Worm (Caenorhabditis elegans) whole organism, L1 larva: Measurements from ENCODE around the gene gos-28.

Source experiments
- C04F5.9 ChIP-seq: sonication (generic microtip); optimal IDR thresholded peaks from 2 replicates; lab custom pipeline; 2016; ENCODE audit warnings: missing genetic modification characterization, missing compliant biosample characterization
- C16A3.4 ChIP-seq: fragments of 150-350 bp; optimal IDR thresholded peaks from 2 replicates; lab custom pipeline; 2014; ENCODE audit warnings: missing biosample characterization, missing genetic modification characterization
- C34B4.2 ChIP-seq: sonication (generic microtip); optimal IDR thresholded peaks from 2 replicates; lab custom pipeline; 2017; ENCODE audit warnings: mild to moderate bottlenecking, missing genetic modification characterization, missing compliant biosample characterization
- aha-1 ChIP-seq: fragments of 150-350 bp; optimal IDR thresholded peaks from 2 replicates; lab custom pipeline; 2014; ENCODE audit warnings: missing biosample characterization, missing genetic modification characterization
- aly-2 ChIP-seq: fragments of 150-350 bp; optimal IDR thresholded peaks from 2 replicates; lab custom pipeline; 2014; ENCODE audit warnings: missing biosample characterization, missing genetic modification characterization
- ama-1 ChIP-seq: fragments of 150-350 bp; optimal IDR thresholded peaks from 2 replicates; lab custom pipeline; 2014
- ceh-8 ChIP-seq: fragments of 200-800 bp; sonication (Bioruptor generic); optimal IDR thresholded peaks from 2 replicates; lab custom pipeline; 2018; ENCODE audit warnings: mild to moderate bottlenecking, missing genetic modification characterization, moderate library complexity, missing compliant biosample characterization
- ceh-82 ChIP-seq, 3 experiments: fragments of 150-350 bp in 1 of 3; sonication (generic microtip) in 2 of 3; optimal IDR thresholded peaks; 2 replicates each; lab custom pipeline; 2014 to 2017; ENCODE audit warnings: missing biosample characterization in 3 of 3, missing genetic modification characterization in 3 of 3
- dpl-1 ChIP-seq, 3 experiments: fragments of 150-350 bp in 2 of 3; sonication (generic microtip) in 1 of 3; optimal IDR thresholded peaks; 2 replicates each; lab custom pipeline; 2014 to 2017; ENCODE audit warnings: missing biosample characterization in 3 of 3, missing genetic modification characterization in 3 of 3, missing genetic modification reagents in 3 of 3
- dsc-1 ChIP-seq: sonication (generic microtip); optimal IDR thresholded peaks from 2 replicates; lab custom pipeline; 2016; ENCODE audit warnings: mild to moderate bottlenecking, missing genetic modification characterization, missing compliant biosample characterization
- efl-1 ChIP-seq, 4 experiments: fragments of 150-350 bp; optimal IDR thresholded peaks in 3 of 4; peaks in 1 of 4; 1 replicate in 1 of 4; 2 replicates in 3 of 4; lab custom pipeline; 2014; ENCODE audit warnings: missing biosample characterization in 2 of 4, missing genetic modification characterization in 2 of 4, missing genetic modification reagents in 2 of 4
- egl-13 ChIP-seq: sonication (generic microtip); optimal IDR thresholded peaks from 2 replicates; lab custom pipeline; 2016; ENCODE audit warnings: missing genotype, missing genetic modification reagents, missing genetic modification characterization, missing compliant biosample characterization
- egl-27 ChIP-seq, 2 experiments: fragments of 150-350 bp in 1 of 2; sonication (generic microtip); optimal IDR thresholded peaks; 3 replicates each; lab custom pipeline; 2017 to 2018; ENCODE audit warnings: missing biosample characterization in 2 of 2, missing genetic modification characterization in 2 of 2, missing genetic modification reagents in 2 of 2
- elt-2 ChIP-seq: sonication (generic microtip); optimal IDR thresholded peaks from 2 replicates; lab custom pipeline; 2016; ENCODE audit warnings: missing genetic modification characterization, mild to moderate bottlenecking, inconsistent platforms, missing compliant biosample characterization, missing genetic modification reagents
- ets-5 ChIP-seq: fragments of 200-800 bp; sonication (Bioruptor generic); IDR thresholded peaks from 2 replicates; pipeline ENCODE4 v1.3.6; 2022; ENCODE audit warnings: missing genetic modification characterization, missing compliant biosample characterization
- fos-1 ChIP-seq: fragments of 150-350 bp; optimal IDR thresholded peaks from 2 replicates; lab custom pipeline; 2014; ENCODE audit warnings: missing biosample characterization, missing genetic modification characterization
- grh-1 ChIP-seq: fragments of 200-800 bp; sonication (Bioruptor generic); IDR thresholded peaks from 2 replicates; pipeline ENCODE4 v1.3.6; 2022; ENCODE audit warnings: missing genetic modification reagents, missing genetic modification characterization, missing compliant biosample characterization
- hlh-4 ChIP-seq: sonication (generic microtip); optimal IDR thresholded peaks from 2 replicates; lab custom pipeline; 2016; ENCODE audit warnings: mild to moderate bottlenecking, missing genetic modification characterization, missing compliant biosample characterization
- irx-1 ChIP-seq: sonication (generic microtip); optimal IDR thresholded peaks from 2 replicates; lab custom pipeline; 2016; ENCODE audit warnings: missing genetic modification characterization, missing compliant biosample characterization
- isw-1 ChIP-seq: fragments of 200-800 bp; sonication (Bioruptor generic); IDR thresholded peaks from 2 replicates; pipeline ENCODE4 v1.3.6; 2022; ENCODE audit warnings: missing genetic modification characterization, missing compliant biosample characterization
- jun-1 ChIP-seq: fragments of 150-350 bp; optimal IDR thresholded peaks from 2 replicates; lab custom pipeline; 2014; ENCODE audit warnings: missing biosample characterization, missing genetic modification reagents, missing genetic modification characterization
- lin-15B ChIP-seq: fragments of 150-350 bp; sonication (generic microtip); optimal IDR thresholded peaks from 3 replicates; lab custom pipeline; 2014; ENCODE audit warnings: missing biosample characterization, missing genetic modification characterization
- lin-35 ChIP-seq, 2 experiments: fragments of 150-350 bp; optimal IDR thresholded peaks; 2 replicates each; lab custom pipeline; 2014; ENCODE audit warnings: missing biosample characterization in 2 of 2, missing genetic modification characterization in 2 of 2, missing genetic modification reagents in 2 of 2
- mab-9 ChIP-seq: fragments of 200-800 bp; sonication (Bioruptor generic); IDR thresholded peaks from 2 replicates; pipeline ENCODE4 v1.3.6; 2022; ENCODE audit warnings: missing genetic modification reagents, missing genetic modification characterization, missing compliant biosample characterization
- mdl-1 ChIP-seq, 2 experiments: fragments of 150-350 bp; optimal IDR thresholded peaks; 2 replicates each; lab custom pipeline; 2014 to 2017; ENCODE audit warnings: missing biosample characterization in 2 of 2, missing genetic modification characterization in 2 of 2, inconsistent platforms in 1 of 2
- nhr-11 ChIP-seq: fragments of 150-350 bp; optimal IDR thresholded peaks from 2 replicates; lab custom pipeline; 2014; ENCODE audit warnings: missing biosample characterization, missing genetic modification characterization
- nhr-12 ChIP-seq: sonication (generic microtip); optimal IDR thresholded peaks from 2 replicates; lab custom pipeline; 2017; ENCODE audit warnings: missing biosample characterization, missing genetic modification characterization
- nhr-19 ChIP-seq: fragments of 200-800 bp; sonication (Bioruptor generic); conservative IDR thresholded peaks from 2 replicates; pipeline ENCODE4 v1.3.6; 2022; ENCODE audit warnings: missing genetic modification characterization, missing compliant biosample characterization
- nhr-28 ChIP-seq: fragments of 150-350 bp; optimal IDR thresholded peaks from 2 replicates; lab custom pipeline; 2014; ENCODE audit warnings: missing biosample characterization, missing genetic modification characterization
- nhr-71 ChIP-seq: sonication (generic microtip); optimal IDR thresholded peaks from 2 replicates; lab custom pipeline; 2016; ENCODE audit warnings: mild to moderate bottlenecking, missing genetic modification characterization, moderate library complexity, missing compliant biosample characterization
- nhr-77 ChIP-seq: fragments of 150-350 bp; optimal IDR thresholded peaks from 2 replicates; lab custom pipeline; 2014; ENCODE audit warnings: missing biosample characterization, missing genetic modification characterization
- nhr-84 ChIP-seq: sonication (generic microtip); optimal IDR thresholded peaks from 2 replicates; lab custom pipeline; 2017; ENCODE audit warnings: missing biosample characterization, missing genetic modification characterization
- nhr-85 ChIP-seq: sonication (generic microtip); peaks from one replicate; lab custom pipeline; 2016; ENCODE audit warnings: missing genetic modification characterization, inconsistent platforms, missing compliant biosample characterization
- nhr-90 ChIP-seq: sonication (generic microtip); optimal IDR thresholded peaks from 2 replicates; lab custom pipeline; 2016; ENCODE audit warnings: mild to moderate bottlenecking, missing genetic modification characterization, missing compliant biosample characterization; ENCODE audit not compliant: poor library complexity
- pqm-1 ChIP-seq: sonication (generic microtip); optimal IDR thresholded peaks from 3 replicates; lab custom pipeline; 2017; ENCODE audit warnings: missing biosample characterization, missing genetic modification characterization
- snpc-4 ChIP-seq: fragments of 150-350 bp; optimal IDR thresholded peaks from 2 replicates; lab custom pipeline; 2014; ENCODE audit warnings: missing biosample characterization, missing genetic modification characterization
- tbx-2 ChIP-seq: sonication (generic microtip); optimal IDR thresholded peaks from 2 replicates; lab custom pipeline; 2016; ENCODE audit warnings: missing genetic modification characterization, missing compliant biosample characterization
- unc-130 ChIP-seq: fragments of 150-350 bp; optimal IDR thresholded peaks from 2 replicates; lab custom pipeline; 2017; ENCODE audit warnings: missing biosample characterization, missing genetic modification characterization, inconsistent platforms
- unc-30 ChIP-seq: sonication (generic microtip); optimal IDR thresholded peaks from 2 replicates; lab custom pipeline; 2017; ENCODE audit warnings: missing biosample characterization, missing genetic modification characterization
- unc-62 ChIP-seq: fragments of 150-350 bp; optimal IDR thresholded peaks from 2 replicates; lab custom pipeline; 2014; ENCODE audit warnings: missing biosample characterization, missing genetic modification reagents, missing genetic modification characterization
- unc-98 ChIP-seq: fragments of 200-800 bp; sonication (Bioruptor generic); IDR thresholded peaks from 2 replicates; pipeline ENCODE4 v1.3.6; 2022; ENCODE audit warnings: missing genetic modification characterization, missing compliant biosample characterization
- vab-15 ChIP-seq: sonication (generic microtip); optimal IDR thresholded peaks from 2 replicates; lab custom pipeline; 2017; ENCODE audit warnings: missing genotype, mild to moderate bottlenecking, missing genetic modification characterization, missing compliant biosample characterization
- ztf-11 ChIP-seq, 2 experiments: sonication (generic microtip); optimal IDR thresholded peaks; 2 replicates each; lab custom pipeline; 2016 to 2017; ENCODE audit warnings: missing genetic modification characterization in 2 of 2, missing biosample characterization in 1 of 2, missing compliant biosample characterization in 1 of 2
- ztf-4 ChIP-seq: fragments of 150-350 bp; optimal IDR thresholded peaks from 2 replicates; lab custom pipeline; 2014; ENCODE audit warnings: missing biosample characterization, missing genetic modification characterization

gos-28 gene

ce11 chrIII:7331671-7332070 lies 17.3 kb downstream of the gos-28 start:
- no peak for TF ChIP-seq lin-35 (GFP tag; optimal IDR thresholded peaks at IDR 0.05; lab: Kevin White, UChicago)
- peak; percentile 56 for TF ChIP-seq nhr-85 (tag; lab: Kevin White, UChicago)
- TF ChIP-seq nhr-84 (tag; lab: Kevin White, UChicago) = no peak
- no peak for TF ChIP-seq mdl-1 (tag; optimal IDR thresholded peaks at IDR 0.05; lab: Kevin White, UChicago)

ce11 chrIII:7329155-7329732 lies 19.7 kb downstream of the gos-28 start, which contains the start of gene lab-2:
Gene lab-2, minus strand, starts transcription at chrIII:7329607.
- peak; percentile 22 for TF ChIP-seq aly-2 (tag; lab: Kevin White, UChicago)
- TF ChIP-seq lin-15B (tag; lab: Kevin White, UChicago) = no peak
- TF ChIP-seq lin-35 (GFP tag; optimal IDR thresholded peaks at IDR 0.05; lab: Kevin White, UChicago) = no peak
- peak; percentile 11 for TF ChIP-seq elt-2 (tag; lab: Kevin White, UChicago)
- no peak for TF ChIP-seq nhr-19 (GFP tag; lab: Robert Waterston, UW)
- no peak for TF ChIP-seq C04F5.9 (tag; lab: Kevin White, UChicago)
- TF ChIP-seq fos-1 = no peak
- TF ChIP-seq ztf-11 (tag; optimal IDR thresholded peaks at IDR 0.05; lab: Kevin White, UChicago) = no peak
- no peak for TF ChIP-seq snpc-4
- TF ChIP-seq egl-27 (tag; optimal IDR thresholded peaks at IDR 0.05; lab: Kevin White, UChicago) = no peak
- TF ChIP-seq irx-1 (tag; lab: Kevin White, UChicago) = no peak
- peak; percentile 7 for TF ChIP-seq C16A3.4
- TF ChIP-seq unc-130 (tag; lab: Kevin White, UChicago) = no peak
- no peak for TF ChIP-seq aha-1 (tag; lab: Kevin White, UChicago)
- TF ChIP-seq isw-1 (GFP tag; lab: Robert Waterston, UW) = no peak
- TF ChIP-seq nhr-71 = no peak
- TF ChIP-seq nhr-12 (tag; lab: Kevin White, UChicago) = no peak
- no peak for TF ChIP-seq mab-9 (GFP tag; lab: Robert Waterston, UW)
- no peak for TF ChIP-seq ets-5 (GFP tag; lab: Robert Waterston, UW)
- TF ChIP-seq unc-98 = no peak
- no peak for TF ChIP-seq ceh-8 (GFP tag; lab: Kevin White, UChicago)
- no peak for TF ChIP-seq unc-62
- no peak for TF ChIP-seq nhr-28 (tag; lab: Kevin White, UChicago)
- TF ChIP-seq ztf-4 (tag; lab: Kevin White, UChicago) = peak; percentile 49
- TF ChIP-seq ama-1 (lab: Kevin White, UChicago) = peak; percentile 79
- no peak for TF ChIP-seq efl-1 (optimal IDR thresholded peaks at IDR 0.05; lab: Kevin White, UChicago)
- TF ChIP-seq efl-1 (GFP tag; optimal IDR thresholded peaks at IDR 0.05 in 1 of 2; lab: Kevin White, UChicago) = peak in 1 of 2 experiments; percentile 78
- TF ChIP-seq nhr-11 (tag; lab: Kevin White, UChicago) = no peak
- peak; percentile 22 for TF ChIP-seq nhr-90 (tag; lab: Kevin White, UChicago)

ce11 chrIII:7323331-7323730 lies 25.6 kb downstream of the gos-28 start:
- TF ChIP-seq egl-13 (no peak), dsc-1 (no peak), C34B4.2 (tag; lab: Kevin White, UChicago) (no peak), hlh-4 (tag; lab: Kevin White, UChicago) (no peak), ztf-4 (tag; lab: Kevin White, UChicago) (no peak), mdl-1 (tag; optimal IDR thresholded peaks at IDR 0.05; lab: Kevin White, UChicago) (no peak), jun-1 (tag; lab: Kevin White, UChicago) (no peak), grh-1 (no peak), nhr-85 (tag; lab: Kevin White, UChicago) (no peak), unc-130 (tag; lab: Kevin White, UChicago) (no peak), unc-30 (tag; lab: Kevin White, UChicago) (no peak), tbx-2 (no peak), pqm-1 (tag; lab: Kevin White, UChicago) (no peak), irx-1 (tag; lab: Kevin White, UChicago) (no peak), nhr-19 (GFP tag; lab: Robert Waterston, UW) (no peak), nhr-28 (tag; lab: Kevin White, UChicago) (no peak), vab-15 (tag; lab: Kevin White, UChicago) (no peak), ceh-82 (tag; optimal IDR thresholded peaks at IDR 0.05; lab: Kevin White, UChicago) (no peak), dpl-1 (GFP tag; optimal IDR thresholded peaks at IDR 0.05; lab: Kevin White, UChicago) (no peak), nhr-77 (tag; lab: Kevin White, UChicago) (no peak)
- TF ChIP-seq, all 84 proteins: peak for 0
